Fruit fly (Drosophila melanogaster): ENCODE results near the gene shi.

The shi gene

dm6 chrX:15889780-15890608, 1.9 kb upstream of the shi start, which contains the start of the genes MSBP and CG15916:
MSBP (minus strand) TSS chrX:15890109.
CG15916 (plus strand) TSS chrX:15890589.
- no peak for TF ChIP-seq Hr78 (GFP tag; optimal IDR thresholded peaks at IDR 0.05)
- TF ChIP-seq CG9705 (GFP tag; optimal IDR thresholded peaks at IDR 0.05): no peak
- TF ChIP-seq Vsx2 (GFP tag; optimal IDR thresholded peaks at IDR 0.05; ENCODE audit: partially characterized antibody): no peak
- TF ChIP-seq Abd-B (GFP tag; optimal IDR thresholded peaks at IDR 0.05): no peak
- TF ChIP-seq OdsH (GFP tag; optimal IDR thresholded peaks at IDR 0.05): no peak
- peak in 1 of 2 experiments; percentile 29 for TF ChIP-seq foxo (GFP tag; optimal IDR thresholded peaks at IDR 0.05)
- peak; percentile 41 for TF ChIP-seq woc (GFP tag; optimal IDR thresholded peaks at IDR 0.05)
- TF ChIP-seq brk (GFP tag; optimal IDR thresholded peaks at IDR 0.05): no peak
- no peak for TF ChIP-seq dl (GFP tag; optimal IDR thresholded peaks at IDR 0.05; ENCODE audit: insufficient read depth in 1 of 2, partially characterized antibody in 2 of 2)
- peak; percentile 30 for TF ChIP-seq rgr (GFP tag; optimal IDR thresholded peaks at IDR 0.05)
- TF ChIP-seq CrebA (GFP tag; optimal IDR thresholded peaks at IDR 0.05; ENCODE audit: borderline replicate concordance): no peak
- no peak for TF ChIP-seq CG32264 (GFP tag; optimal IDR thresholded peaks at IDR 0.05)
- peak; percentile 51 for TF ChIP-seq HLH106 (tag; optimal IDR thresholded peaks at IDR 0.05)
- TF ChIP-seq N (GFP tag; optimal IDR thresholded peaks at IDR 0.05): peak; percentile 74
- TF ChIP-seq psq (GFP tag; optimal IDR thresholded peaks at IDR 0.05): peak; percentile 12
- no peak for TF ChIP-seq Myc (optimal IDR thresholded peaks at IDR 0.05)
- TF ChIP-seq Hnf4 (GFP tag; optimal IDR thresholded peaks at IDR 0.05): peak; percentile 17
- peak; percentile 1 for TF ChIP-seq ey (GFP tag; optimal IDR thresholded peaks at IDR 0.05)
- no peak for TF ChIP-seq sv (GFP tag; optimal IDR thresholded peaks at IDR 0.05)
- no peak for TF ChIP-seq lola (GFP tag; optimal IDR thresholded peaks at IDR 0.05)
- TF ChIP-seq br (GFP tag; optimal IDR thresholded peaks at IDR 0.05): no peak
- no peak for TF ChIP-seq sage (GFP tag; optimal IDR thresholded peaks at IDR 0.05)
- TF ChIP-seq Sp1 (GFP tag; optimal IDR thresholded peaks at IDR 0.05): peak; percentile 29
- TF ChIP-seq jim (GFP tag; optimal IDR thresholded peaks at IDR 0.05): no peak
- TF ChIP-seq Hr83 (GFP tag; optimal IDR thresholded peaks at IDR 0.05; ENCODE audit: poor library complexity, severe bottlenecking): no peak
- no peak for TF ChIP-seq usp (GFP tag; optimal IDR thresholded peaks at IDR 0.05)
- peak; percentile 2 for TF ChIP-seq fru (GFP tag; optimal IDR thresholded peaks at IDR 0.05)
- TF ChIP-seq h (GFP tag; optimal IDR thresholded peaks at IDR 0.05): no peak
- TF ChIP-seq tai (GFP tag; optimal IDR thresholded peaks at IDR 0.05): no peak
- no peak for TF ChIP-seq dsf (GFP tag; optimal IDR thresholded peaks at IDR 0.05; ENCODE audit: borderline replicate concordance)
- TF ChIP-seq Dfd (GFP tag; optimal IDR thresholded peaks at IDR 0.05): no peak
- TF ChIP-seq Rel (GFP tag; optimal IDR thresholded peaks at IDR 0.05): no peak
- no peak for TF ChIP-seq Rel (tag; optimal IDR thresholded peaks at IDR 0.05)
- TF ChIP-seq pan (optimal IDR thresholded peaks at IDR 0.05): no peak
- no peak for TF ChIP-seq dmrt93B (GFP tag; optimal IDR thresholded peaks at IDR 0.05)
- TF ChIP-seq Jra (GFP tag; optimal IDR thresholded peaks at IDR 0.05): no peak
- TF ChIP-seq GATAd (GFP tag; optimal IDR thresholded peaks at IDR 0.05): no peak

dm6 chrX:15893732-15894264, 1.9 kb downstream of the shi start:
- TF ChIP-seq dsf (GFP tag; optimal IDR thresholded peaks at IDR 0.05; ENCODE audit: borderline replicate concordance) (no peak), Dfd (GFP tag; optimal IDR thresholded peaks at IDR 0.05) (no peak), sage (GFP tag; optimal IDR thresholded peaks at IDR 0.05) (no peak), Vsx2 (GFP tag; optimal IDR thresholded peaks at IDR 0.05; ENCODE audit: partially characterized antibody) (no peak), psq (GFP tag; optimal IDR thresholded peaks at IDR 0.05) (no peak), Jra (GFP tag; optimal IDR thresholded peaks at IDR 0.05) (no peak), foxo (GFP tag; optimal IDR thresholded peaks at IDR 0.05) (no peak)
